Fruit fly (Drosophila melanogaster) ovary, adult (tissue): Measurements from ENCODE around the gene isoQC.

Experiments used
- CG17801 ChIP-seq: fragments of 200-800 bp; optimal IDR thresholded peaks from 2 replicates; lab custom pipeline; 2019; ENCODE audit warnings: missing biosample characterization, mild to moderate bottlenecking, missing genetic modification characterization, moderate library complexity; ENCODE audit not compliant: partially characterized antibody

The isoQC gene

DNA sequence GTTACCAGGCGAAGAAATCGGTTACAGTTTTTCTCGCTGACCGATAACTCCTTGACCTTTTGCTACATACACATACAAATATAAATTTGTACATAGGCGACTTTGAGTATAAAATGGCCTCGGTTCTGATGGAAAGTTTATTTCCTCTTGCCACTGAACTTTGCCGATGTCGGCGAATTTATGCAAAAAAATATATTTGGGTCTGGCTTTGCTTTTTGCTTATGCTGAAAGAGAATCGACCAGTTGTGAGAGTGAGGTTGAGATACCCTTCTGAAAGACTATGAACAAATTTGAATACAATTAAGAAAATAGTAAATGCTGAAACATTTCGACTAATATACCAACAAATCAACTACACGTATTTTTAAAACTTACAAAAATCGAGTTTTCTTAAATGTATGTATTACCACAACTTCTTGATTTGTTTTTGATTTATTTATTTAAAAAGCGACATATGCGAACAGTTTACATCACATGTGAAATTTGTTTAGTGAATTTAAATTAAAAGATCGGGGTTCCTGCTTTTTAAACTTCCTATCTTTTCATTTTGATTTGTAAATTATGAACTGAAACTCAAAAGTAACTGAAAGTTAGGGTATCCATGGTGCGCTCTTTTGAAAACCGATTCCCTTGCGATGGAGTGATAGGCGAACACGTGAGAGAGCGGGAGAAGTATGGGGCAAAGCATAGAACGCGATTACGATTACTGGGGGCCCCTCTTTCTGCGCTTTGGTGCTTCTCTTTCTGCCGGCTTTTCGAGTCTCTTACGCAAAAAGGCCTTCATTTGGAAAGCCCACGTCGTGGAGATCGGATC, 35.1 kb downstream of the isoQC start:
- TF ChIP-seq CG17801: peak; percentile 72

DNA sequence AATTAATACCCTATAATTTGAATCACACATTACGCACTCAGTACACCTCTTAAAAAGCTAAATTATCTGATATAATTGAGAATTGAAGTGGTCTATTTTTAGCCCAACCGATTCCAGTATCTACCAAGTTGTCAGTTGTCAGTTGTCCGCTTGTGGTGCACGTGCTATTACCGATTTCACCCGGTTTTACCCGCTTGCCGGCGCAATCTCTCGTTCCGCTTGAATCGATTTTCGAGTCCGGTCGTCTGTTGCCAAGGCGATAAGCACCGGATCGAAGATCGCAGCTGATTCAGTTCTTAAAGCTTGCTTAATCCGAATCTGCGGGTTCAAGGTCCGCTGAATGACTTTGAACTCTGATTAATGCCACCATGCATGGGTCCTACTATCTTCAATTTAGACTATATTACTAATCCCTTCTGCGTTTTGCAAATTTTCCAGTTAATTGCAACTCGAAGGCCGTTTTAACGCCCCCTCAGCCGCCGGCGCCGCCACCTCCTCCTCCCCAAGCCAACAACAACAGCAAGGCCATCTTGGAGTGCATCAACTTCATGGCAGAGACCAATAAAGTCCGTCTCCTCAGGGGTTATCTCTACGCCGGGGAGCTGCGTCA, 37.3 kb downstream of the isoQC start:
- TF ChIP-seq CG17801: no peak

DNA sequence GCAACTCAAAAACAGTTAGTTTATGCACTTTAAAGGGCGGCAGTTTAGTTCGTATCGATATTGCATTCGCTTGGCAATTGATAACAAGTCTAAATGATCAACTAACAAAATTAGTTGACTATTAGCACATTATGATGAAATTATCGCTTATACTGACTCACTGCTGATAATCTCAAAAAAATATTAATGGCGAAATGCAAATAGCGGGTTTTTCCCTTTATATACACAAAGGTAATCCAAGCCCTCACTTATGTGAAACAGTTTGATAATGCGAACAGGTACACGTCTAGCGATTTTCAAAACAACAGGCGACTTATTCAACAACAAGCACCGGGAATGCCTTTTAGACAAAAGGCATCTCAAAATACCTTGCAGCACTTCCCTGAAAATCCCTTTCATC, 39.8 kb downstream of the isoQC start:
- TF ChIP-seq CG17801: no peak

DNA sequence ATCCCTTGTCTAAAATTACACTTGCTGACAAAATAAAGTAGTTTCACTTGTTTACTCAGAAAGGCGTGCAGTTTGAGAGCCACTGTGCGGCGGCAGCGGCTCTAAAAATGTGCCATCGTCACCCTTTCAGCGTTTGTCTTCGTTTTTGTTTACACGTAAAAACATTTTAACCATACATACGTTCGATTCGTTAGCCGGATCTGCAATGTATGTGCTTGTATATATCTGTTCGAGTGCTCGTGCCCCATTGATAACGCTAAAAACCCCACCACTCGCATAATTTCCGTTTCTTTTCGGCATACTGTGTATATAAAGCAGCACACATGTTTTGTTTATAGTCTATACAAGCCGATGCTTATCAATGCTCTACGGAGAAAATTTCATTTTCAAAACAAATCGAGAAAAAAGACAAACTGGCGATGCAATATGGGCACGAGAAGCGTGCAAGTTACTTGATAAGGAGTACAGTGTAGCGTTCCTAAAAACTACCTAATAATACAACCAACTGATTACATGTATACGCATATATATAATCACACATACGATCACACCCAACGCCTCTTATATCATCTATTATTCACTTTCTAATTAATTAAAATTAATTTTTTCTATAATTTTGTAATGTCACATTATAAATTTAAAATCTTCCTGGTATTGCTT, 42.4 kb downstream of the isoQC start:
- peak; percentile 71 for TF ChIP-seq CG17801

DNA sequence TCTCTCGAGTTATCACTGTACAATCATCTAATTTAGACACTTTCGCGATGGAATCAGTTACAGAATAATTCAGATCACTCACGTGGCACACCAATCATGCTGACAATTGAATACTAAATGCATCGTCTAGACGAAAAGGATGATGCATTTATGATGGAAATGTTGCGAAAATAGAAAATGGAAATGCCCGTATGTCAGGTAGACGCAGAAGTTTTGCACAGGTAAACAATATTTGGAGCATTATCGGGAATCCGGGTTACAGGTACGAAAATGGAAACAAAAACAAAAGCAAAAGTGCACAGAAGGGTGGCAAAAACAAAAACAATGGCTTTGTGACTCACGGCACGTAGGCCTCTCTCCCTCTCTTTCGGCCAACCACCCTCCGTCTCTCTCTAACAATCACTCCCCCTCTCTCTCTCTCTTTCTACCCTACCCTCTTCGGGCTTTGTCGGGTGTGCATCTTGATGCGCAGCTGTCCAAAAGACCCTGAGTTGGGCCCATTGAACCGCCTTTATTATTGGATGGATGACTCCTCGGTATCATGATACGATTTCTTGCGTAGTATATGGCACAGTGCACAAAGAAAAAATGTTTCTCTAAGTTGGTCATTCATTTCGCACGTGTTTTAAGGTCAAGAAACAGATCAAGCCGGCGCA, 43.0 kb downstream of the isoQC start:
- TF ChIP-seq CG17801: no peak

DNA sequence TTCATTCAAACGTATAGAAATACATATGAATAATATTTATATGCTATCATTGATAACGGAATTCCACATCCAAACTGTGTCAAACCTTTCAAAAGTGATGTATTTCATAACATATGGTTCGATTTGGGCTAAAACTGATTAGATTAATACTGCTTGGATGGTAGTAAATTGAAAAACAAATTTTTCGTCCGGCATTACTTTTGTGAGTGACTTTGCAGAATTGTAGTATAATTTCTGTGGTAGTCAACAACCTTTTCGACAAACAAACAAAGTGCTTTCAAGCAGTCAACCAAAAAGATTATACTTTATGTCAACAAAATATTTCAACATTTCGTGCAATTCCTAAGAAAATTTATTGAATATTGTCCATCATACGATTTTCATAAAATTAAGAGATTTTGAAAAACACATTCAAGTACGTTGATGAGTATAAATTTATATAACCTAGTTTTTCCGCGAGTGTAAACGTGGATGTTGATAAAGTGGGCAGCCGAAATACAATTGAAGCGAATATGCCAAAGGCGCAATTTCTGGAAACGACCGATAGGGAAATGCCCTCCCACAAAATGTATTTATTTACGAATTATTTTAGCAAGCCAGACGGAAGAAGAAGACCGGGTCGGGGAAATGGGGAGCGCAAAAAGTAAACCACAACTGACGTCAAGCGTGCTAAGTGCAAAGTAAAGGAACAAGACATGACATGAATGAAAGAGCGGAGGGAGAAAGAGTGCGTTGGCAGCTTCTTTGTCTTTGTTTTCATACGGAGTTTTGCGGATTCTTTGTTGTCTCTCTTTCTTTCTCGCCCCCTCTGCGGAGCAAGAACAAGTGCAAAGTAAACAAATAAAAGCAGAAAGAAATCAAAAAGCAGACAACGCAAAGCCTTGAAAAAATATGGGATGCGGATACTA, 43.9 kb downstream of the isoQC start:
- TF ChIP-seq CG17801: no peak

DNA sequence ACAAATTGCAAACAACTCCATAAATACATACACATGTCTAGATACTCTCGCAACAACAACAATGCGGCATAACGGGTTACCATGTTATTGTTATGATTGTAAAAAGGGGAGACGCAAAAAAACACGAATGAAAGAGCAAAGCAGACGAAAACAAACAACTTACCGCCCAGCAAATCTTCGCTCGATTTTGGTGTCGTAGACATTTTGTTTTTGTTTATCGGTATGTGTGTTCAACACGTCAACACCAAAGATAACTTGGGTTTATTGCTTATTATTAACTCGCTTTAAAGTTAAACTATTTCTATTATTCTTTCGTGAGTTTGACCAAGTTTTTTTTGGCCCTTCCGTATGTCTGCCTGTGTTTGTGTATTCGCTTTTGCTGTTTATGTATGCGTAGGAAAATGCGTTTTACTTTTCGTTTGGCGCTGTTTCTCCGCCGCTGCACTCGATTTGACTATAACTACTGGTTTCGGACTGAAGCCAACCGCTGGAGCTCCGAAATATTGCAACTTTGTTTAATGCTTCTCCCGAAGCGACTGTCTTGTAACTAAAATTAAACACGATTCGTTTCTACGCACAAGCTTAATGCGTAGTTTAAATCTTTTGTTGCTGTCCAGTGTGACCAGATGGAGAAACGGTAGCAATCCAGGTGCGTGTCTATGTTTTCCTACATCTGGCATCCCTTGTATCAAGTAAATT, 44.7 kb downstream of the isoQC start, which contains the start of gene BNIP3:
Gene BNIP3 (minus strand): TSS at position 589 of the 699 bp plus-strand sequence.
- TF ChIP-seq CG17801: no peak

DNA sequence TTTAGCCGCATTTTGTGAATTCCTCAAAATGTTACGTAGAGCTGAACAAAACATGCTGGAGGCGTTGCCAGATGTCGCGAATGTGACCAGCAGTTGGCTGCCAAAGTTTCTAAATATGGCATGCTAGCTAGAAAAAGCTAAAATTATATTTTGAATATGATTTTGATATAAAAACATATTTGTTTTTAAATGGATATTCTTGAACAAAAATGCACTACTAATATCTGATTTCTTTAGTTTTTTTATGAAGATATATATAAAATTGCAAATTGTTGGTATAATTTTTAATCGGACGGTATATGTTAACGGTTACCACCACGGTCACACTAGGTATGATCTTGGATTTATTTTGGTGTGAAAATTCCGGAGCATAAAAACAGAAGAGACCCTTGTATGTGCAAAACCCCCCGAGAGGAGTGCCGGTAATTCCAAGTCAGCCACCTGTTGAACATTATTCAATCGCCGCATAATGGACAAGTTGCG, 46.5 kb downstream of the isoQC start, which contains the start of the genes mTerf3 and CG5104:
Gene mTerf3 (minus strand): TSS at position 86 of the 483 bp plus-strand sequence.
Gene CG5104 (plus strand): TSS at position 323 of the 483 bp plus-strand sequence.
- no peak for TF ChIP-seq CG17801

DNA sequence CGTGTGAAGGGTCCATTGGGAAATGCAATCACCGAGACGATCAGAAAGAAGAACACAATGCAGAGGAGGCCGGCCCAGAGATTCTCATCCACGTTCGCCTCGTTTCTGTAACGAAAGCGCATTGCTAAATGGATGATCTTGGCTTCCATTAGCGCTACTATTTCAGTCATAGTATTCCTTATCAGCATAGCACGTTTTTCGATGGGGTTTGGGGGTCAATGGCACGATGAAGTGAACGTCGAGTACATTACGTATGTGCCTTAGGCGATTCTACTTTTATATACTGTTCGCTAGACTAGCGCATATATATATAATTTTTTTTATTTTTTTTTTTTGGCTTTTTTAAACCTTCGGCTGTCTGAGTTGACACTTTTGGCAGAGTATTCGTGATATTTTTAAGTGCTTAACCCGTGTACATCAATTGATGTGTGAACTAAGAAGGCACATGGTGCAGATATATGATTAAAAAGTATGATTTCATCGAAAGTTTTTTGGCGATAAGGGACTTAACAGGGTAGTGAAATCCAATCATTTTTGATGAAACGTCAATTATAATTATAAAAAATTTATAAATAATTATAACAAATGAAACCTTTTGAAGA, 50.2 kb downstream of the isoQC start:
- peak; percentile 6 for TF ChIP-seq CG17801

DNA sequence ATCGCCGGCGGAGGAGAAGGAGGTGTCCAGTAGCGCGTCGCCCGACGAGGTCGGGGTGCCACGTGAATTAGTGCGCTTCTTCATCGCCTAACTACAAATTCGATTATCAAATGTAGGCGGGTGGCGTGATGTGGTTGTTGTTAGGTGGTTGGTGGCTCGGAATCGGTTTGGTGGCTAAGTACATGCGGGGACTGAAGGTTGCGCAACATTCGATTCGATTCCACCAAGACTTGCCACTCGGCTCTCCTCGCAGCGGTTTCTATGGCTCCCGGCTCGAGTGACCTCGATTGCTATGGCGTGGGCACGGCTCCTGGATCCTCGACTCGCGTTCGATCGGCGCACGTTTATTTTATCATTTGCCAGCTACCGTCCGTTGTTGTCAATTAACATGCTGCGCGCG, 51.5 kb downstream of the isoQC start:
- TF ChIP-seq CG17801: no peak

DNA sequence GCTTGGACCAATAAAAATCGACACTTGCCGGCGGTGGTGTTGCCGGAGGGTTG, 51.7 kb downstream of the isoQC start, which contains the start of gene Pss:
Gene Pss (minus strand): TSS at position 32 of the 53 bp plus-strand sequence.
- TF ChIP-seq CG17801: no peak

DNA sequence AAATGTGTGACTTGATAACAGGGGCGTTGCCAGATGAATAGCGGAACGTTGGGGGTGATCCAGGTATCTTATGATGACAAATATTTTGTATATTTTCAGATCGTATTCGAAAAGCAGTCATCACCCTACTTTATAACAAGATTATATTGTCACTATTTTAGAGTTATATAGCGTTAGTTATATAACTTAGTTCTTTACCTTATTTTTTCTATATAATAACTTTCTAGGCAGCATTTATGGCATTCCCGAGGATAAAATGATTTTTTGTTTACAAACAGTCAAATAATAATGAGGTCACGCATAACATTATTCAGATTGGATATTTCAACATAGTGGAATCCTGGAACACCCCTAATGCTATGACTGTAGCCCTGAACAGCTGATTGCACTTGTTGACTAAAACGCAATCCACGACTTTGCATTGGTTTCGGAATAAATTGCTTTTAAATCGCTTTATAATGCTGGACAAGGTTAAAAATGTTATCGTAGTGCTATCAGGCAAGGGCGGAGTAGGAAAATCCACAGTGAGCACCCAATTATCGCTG, 52.0 kb downstream of the isoQC start, which contains the start of gene Nubp2:
Gene Nubp2 (plus strand): TSS at position 381 of the 545 bp plus-strand sequence.
- peak; percentile 94 for TF ChIP-seq CG17801
